Worm (Caenorhabditis elegans) whole organism, young adult: ENCODE results near the gene mbk-2.

Experiments used
- B0035.1 ChIP-seq: sonication (generic microtip); optimal IDR thresholded peaks from 2 replicates; lab custom pipeline; 2016; ENCODE audit warnings: missing genetic modification characterization, mild to moderate bottlenecking, missing compliant biosample characterization, missing genotype, missing genetic modification reagents
- B0261.1 ChIP-seq: sonication (generic microtip); optimal IDR thresholded peaks from 2 replicates; lab custom pipeline; 2016; ENCODE audit warnings: mild to moderate bottlenecking, missing genetic modification characterization, moderate library complexity, missing compliant biosample characterization
- F37B4.10 ChIP-seq: fragments of 200-800 bp; sonication (Bioruptor generic); IDR thresholded peaks from 2 replicates; pipeline ENCODE4 v1.3.6; 2022; ENCODE audit warnings: missing genetic modification characterization, missing compliant biosample characterization
- F57A8.1 ChIP-seq: fragments of 200-800 bp; sonication (Bioruptor generic); optimal IDR thresholded peaks from 2 replicates; lab custom pipeline; 2018; ENCODE audit warnings: mild to moderate bottlenecking, missing genetic modification characterization, moderate library complexity, missing compliant biosample characterization
- F57C9.4 ChIP-seq: sonication (generic microtip); optimal IDR thresholded peaks from 2 replicates; lab custom pipeline; 2017; ENCODE audit warnings: mild to moderate bottlenecking, missing genetic modification characterization, missing compliant biosample characterization
- Y53G8AR.9 ChIP-seq: fragments of 200-800 bp; sonication (Bioruptor generic); conservative IDR thresholded peaks from 2 replicates; pipeline ENCODE4 v1.3.6; 2022; ENCODE audit warnings: missing genetic modification reagents, missing genetic modification characterization, missing compliant biosample characterization
- Y67H2A.10 ChIP-seq: fragments of 200-800 bp; sonication (Bioruptor generic); conservative IDR thresholded peaks from 2 replicates; pipeline ENCODE4 v1.3.6; 2022; ENCODE audit warnings: missing genetic modification reagents, missing genetic modification characterization, missing compliant biosample characterization
- ama-1 ChIP-seq, 3 experiments: fragments of 150-350 bp in 1 of 3; sonication (generic microtip) in 2 of 3; optimal IDR thresholded peaks; 2 replicates each; lab custom pipeline; 2014 to 2018; ENCODE audit warnings: missing biosample characterization in 2 of 3, missing genetic modification characterization in 2 of 3, missing genetic modification reagents in 2 of 3
- aptf-3 ChIP-seq: fragments of 200-800 bp; sonication (Bioruptor generic); IDR thresholded peaks from 2 replicates; pipeline ENCODE4 v1.3.6; 2022; ENCODE audit warnings: missing genetic modification characterization, missing compliant biosample characterization
- athp-1 ChIP-seq: sonication (generic microtip); optimal IDR thresholded peaks from 2 replicates; lab custom pipeline; 2017; ENCODE audit warnings: mild to moderate bottlenecking, missing genetic modification characterization, missing compliant biosample characterization
- attf-6 ChIP-seq: fragments of 200-800 bp; sonication (Bioruptor generic); IDR thresholded peaks from 2 replicates; pipeline ENCODE4 v1.3.6; 2022; ENCODE audit warnings: missing genetic modification reagents, missing genetic modification characterization, missing compliant biosample characterization
- cebp-2 ChIP-seq: fragments of 200-800 bp; sonication (Bioruptor generic); IDR thresholded peaks from 2 replicates; pipeline ENCODE4 v1.3.6; 2022; ENCODE audit warnings: missing genetic modification characterization, missing compliant biosample characterization
- ceh-58 ChIP-seq: fragments of 200-800 bp; sonication (Bioruptor generic); IDR thresholded peaks from 2 replicates; pipeline ENCODE4 v1.3.6; 2022; ENCODE audit warnings: missing genetic modification characterization, missing compliant biosample characterization
- die-1 ChIP-seq: sonication (generic microtip); optimal IDR thresholded peaks from 2 replicates; lab custom pipeline; 2016; ENCODE audit warnings: missing genotype, mild to moderate bottlenecking, missing genetic modification characterization, missing compliant biosample characterization
- dpl-1 ChIP-seq: fragments of 150-350 bp; optimal IDR thresholded peaks from 2 replicates; lab custom pipeline; 2014; ENCODE audit warnings: missing biosample characterization, missing genetic modification reagents, missing genetic modification characterization
- egl-18 ChIP-seq: fragments of 200-800 bp; sonication (Bioruptor generic); IDR thresholded peaks from 2 replicates; pipeline ENCODE4 v1.3.6; 2022; ENCODE audit warnings: missing genetic modification reagents, missing genetic modification characterization, missing compliant biosample characterization
- gei-17 ChIP-seq: fragments of 200-800 bp; sonication (Bioruptor generic); optimal IDR thresholded peaks from 2 replicates; lab custom pipeline; 2018; ENCODE audit warnings: mild to moderate bottlenecking, missing genetic modification characterization, missing compliant biosample characterization
- hmg-20 ChIP-seq: fragments of 200-800 bp; sonication (Bioruptor generic); IDR thresholded peaks from 2 replicates; pipeline ENCODE4 v1.3.6; 2022; ENCODE audit warnings: missing genetic modification reagents, missing genetic modification characterization, missing compliant biosample characterization
- hrde-1 ChIP-seq: sonication (generic microtip); optimal IDR thresholded peaks from 2 replicates; lab custom pipeline; 2016; ENCODE audit warnings: missing genetic modification characterization, mild to moderate bottlenecking, missing compliant biosample characterization, moderate library complexity, missing genotype, missing genetic modification reagents, borderline replicate concordance
- hsf-1 ChIP-seq: fragments of 200-800 bp; sonication (Bioruptor generic); IDR thresholded peaks from 2 replicates; pipeline ENCODE4 v1.3.6; 2022; ENCODE audit warnings: missing genetic modification reagents, missing genetic modification characterization, missing compliant biosample characterization
- lin-35 ChIP-seq, 3 experiments: fragments of 150-350 bp in 2 of 3; sonication (generic microtip) in 1 of 3; optimal IDR thresholded peaks; 2 replicates each; lab custom pipeline; 2014 to 2018; ENCODE audit warnings: missing biosample characterization in 3 of 3, missing genetic modification characterization in 3 of 3, missing genetic modification reagents in 3 of 3
- lin-40 ChIP-seq: sonication (generic microtip); optimal IDR thresholded peaks from 2 replicates; lab custom pipeline; 2016; ENCODE audit warnings: missing genetic modification characterization, mild to moderate bottlenecking, missing compliant biosample characterization, missing genotype, missing genetic modification reagents
- lin-54 ChIP-seq: fragments of 200-800 bp; sonication (Bioruptor generic); optimal IDR thresholded peaks from 2 replicates; lab custom pipeline; 2018; ENCODE audit warnings: mild to moderate bottlenecking, missing genetic modification characterization, missing compliant biosample characterization
- lsl-1 ChIP-seq: fragments of 200-800 bp; sonication (Bioruptor generic); optimal IDR thresholded peaks from 2 replicates; lab custom pipeline; 2018; ENCODE audit warnings: mild to moderate bottlenecking, missing genetic modification characterization, moderate library complexity, missing compliant biosample characterization
- nfya-1 ChIP-seq: sonication (generic microtip); optimal IDR thresholded peaks from 2 replicates; lab custom pipeline; 2017; ENCODE audit warnings: antibody characterized with exemption, missing compliant biosample characterization, missing genetic modification characterization, borderline replicate concordance; ENCODE audit not compliant: insufficient read depth
- nfyb-1 ChIP-seq: fragments of 200-800 bp; sonication (Bioruptor generic); IDR thresholded peaks from 2 replicates; pipeline ENCODE4 v1.3.6; 2022; ENCODE audit warnings: missing genetic modification reagents, missing genetic modification characterization, missing compliant biosample characterization
- nhr-27 ChIP-seq: fragments of 200-800 bp; sonication (Bioruptor generic); optimal IDR thresholded peaks from 2 replicates; lab custom pipeline; 2018; ENCODE audit warnings: mild to moderate bottlenecking, missing genetic modification characterization, moderate library complexity, missing compliant biosample characterization
- nhr-90 ChIP-seq: sonication (generic microtip); optimal IDR thresholded peaks from 2 replicates; lab custom pipeline; 2016; ENCODE audit warnings: missing genotype, mild to moderate bottlenecking, missing genetic modification characterization, missing compliant biosample characterization
- pbrm-1 ChIP-seq: fragments of 200-800 bp; sonication (Bioruptor generic); IDR thresholded peaks from 2 replicates; pipeline ENCODE4 v1.3.6; 2022; ENCODE audit warnings: missing genetic modification reagents, missing genetic modification characterization, missing compliant biosample characterization
- rcor-1 ChIP-seq: fragments of 200-800 bp; sonication (Bioruptor generic); IDR thresholded peaks from 2 replicates; pipeline ENCODE4 v1.3.6; 2022; ENCODE audit warnings: missing genetic modification reagents, missing genetic modification characterization, missing compliant biosample characterization
- snpc-1.1 ChIP-seq: sonication (generic microtip); optimal IDR thresholded peaks from 2 replicates; lab custom pipeline; 2017; ENCODE audit warnings: missing genetic modification characterization, mild to moderate bottlenecking, missing compliant biosample characterization, antibody characterized with exemption, moderate library complexity, missing genotype, missing genetic modification reagents; ENCODE audit not compliant: insufficient read depth
- snpc-1.3 ChIP-seq: sonication (generic microtip); optimal IDR thresholded peaks from 2 replicates; lab custom pipeline; 2017; ENCODE audit warnings: missing genetic modification characterization, mild to moderate bottlenecking, missing compliant biosample characterization, antibody characterized with exemption, moderate library complexity, missing genotype, missing genetic modification reagents; ENCODE audit not compliant: insufficient read depth
- somi-1 ChIP-seq: fragments of 200-800 bp; sonication (Bioruptor generic); optimal IDR thresholded peaks from 2 replicates; lab custom pipeline; 2018; ENCODE audit warnings: mild to moderate bottlenecking, missing genetic modification characterization, missing compliant biosample characterization
- zfh-2 ChIP-seq: fragments of 200-800 bp; sonication (Bioruptor generic); conservative IDR thresholded peaks from 2 replicates; pipeline ENCODE4 v1.3.6; 2022; ENCODE audit warnings: missing genetic modification reagents, missing genetic modification characterization, missing compliant biosample characterization
- ztf-26 ChIP-seq: sonication (generic microtip); optimal IDR thresholded peaks from 2 replicates; lab custom pipeline; 2017; ENCODE audit warnings: missing genetic modification characterization, missing compliant biosample characterization
- ztf-28 ChIP-seq: fragments of 200-800 bp; sonication (Bioruptor generic); IDR thresholded peaks from 2 replicates; pipeline ENCODE4 v1.3.6; 2022; ENCODE audit warnings: missing genetic modification reagents, missing genetic modification characterization, missing compliant biosample characterization
- ztf-3 ChIP-seq: fragments of 200-800 bp; sonication (Bioruptor generic); optimal IDR thresholded peaks from 2 replicates; lab custom pipeline; 2018; ENCODE audit warnings: mild to moderate bottlenecking, missing genetic modification characterization, missing compliant biosample characterization

mbk-2 gene

ce11 chrIV:13059284-13059683 lies 50.3 kb downstream of the mbk-2 start, which contains the start of gene scl-3:
scl-3 (plus strand) TSS chrIV:13059584.
- TF ChIP-seq F57C9.4 = no peak
- no peak for TF ChIP-seq ztf-3 (GFP tag; lab: Kevin White, UChicago)
- no peak for TF ChIP-seq pbrm-1 (GFP tag; lab: Robert Waterston, UW)
- TF ChIP-seq nfya-1 (tag; lab: Kevin White, UChicago) = no peak
- no peak for TF ChIP-seq Y67H2A.10 (GFP tag; lab: Robert Waterston, UW)
- TF ChIP-seq hsf-1 (GFP tag; lab: Robert Waterston, UW) = no peak
- TF ChIP-seq nhr-90 (tag; lab: Kevin White, UChicago) = no peak
- no peak for TF ChIP-seq gei-17 (GFP tag; lab: Kevin White, UChicago)
- no peak for TF ChIP-seq lsl-1 (GFP tag; lab: Kevin White, UChicago)
- TF ChIP-seq attf-6 (GFP tag; lab: Robert Waterston, UW) = no peak
- no peak for TF ChIP-seq hrde-1 (tag; lab: Kevin White, UChicago)
- TF ChIP-seq dpl-1 = no peak
- TF ChIP-seq F37B4.10 (GFP tag; lab: Robert Waterston, UW) = no peak
- no peak for TF ChIP-seq snpc-1.1 (tag; lab: Kevin White, UChicago)
- no peak for TF ChIP-seq zfh-2 (GFP tag; lab: Robert Waterston, UW)
- no peak for TF ChIP-seq lin-35 (GFP tag; optimal IDR thresholded peaks at IDR 0.05; lab: Kevin White, UChicago)
- TF ChIP-seq Y53G8AR.9 (GFP tag; lab: Robert Waterston, UW) = no peak
- TF ChIP-seq snpc-1.3 = no peak

- TF ChIP-seq ama-1 (optimal IDR thresholded peaks at IDR 0.05; lab: Kevin White, UChicago) = no peak
- TF ChIP-seq ama-1 (GFP tag; optimal IDR thresholded peaks at IDR 0.05; lab: Kevin White, UChicago) = no peak
- TF ChIP-seq ztf-26 = no peak
- no peak for TF ChIP-seq nhr-90 (tag; lab: Kevin White, UChicago)
- no peak for TF ChIP-seq ztf-28
- TF ChIP-seq nfyb-1 (GFP tag; lab: Robert Waterston, UW) = no peak
- no peak for TF ChIP-seq somi-1 (GFP tag; lab: Kevin White, UChicago)
- TF ChIP-seq rcor-1 (GFP tag; lab: Robert Waterston, UW) = no peak
- TF ChIP-seq athp-1 (tag; lab: Kevin White, UChicago) = no peak
- TF ChIP-seq nhr-27 (tag; lab: Kevin White, UChicago) = no peak
- TF ChIP-seq lin-40 (tag; lab: Kevin White, UChicago) = no peak
- TF ChIP-seq Y53G8AR.9 (GFP tag; lab: Robert Waterston, UW) = no peak
- no peak for TF ChIP-seq B0035.1
- TF ChIP-seq F57A8.1 = no peak
- TF ChIP-seq ztf-3 (GFP tag; lab: Kevin White, UChicago) = no peak
- no peak for TF ChIP-seq B0261.1 (tag; lab: Kevin White, UChicago)
These were observed 54.8 kb downstream of the mbk-2 start, which contains the start of gene scl-5 for ce11 chrIV:13063714-13064113. scl-5 (plus strand) TSS chrIV:13064014.

DNA sequence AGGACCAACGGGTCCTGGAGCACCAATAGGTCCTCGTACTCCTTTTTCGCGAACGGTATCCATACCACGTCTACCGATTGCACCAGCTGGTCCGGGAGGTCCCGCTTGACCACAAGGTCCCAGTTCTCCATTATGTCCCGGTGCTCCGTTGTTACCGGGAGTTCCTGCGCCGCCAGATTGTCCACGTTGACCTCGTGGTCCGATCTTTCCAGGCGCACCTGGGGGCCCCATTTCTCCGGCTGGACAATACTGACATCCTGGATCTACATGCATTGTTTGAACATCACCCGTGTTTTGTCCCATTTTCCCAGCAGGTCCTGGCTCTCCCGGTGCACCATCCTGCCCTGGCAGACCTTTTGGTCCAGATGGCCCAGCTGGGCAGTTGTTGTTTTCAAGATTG lies 57.1 kb downstream of the mbk-2 start:
- peak; percentile 81; the same call in 1 of the 2 replicates for TF ChIP-seq cebp-2 (GFP tag; lab: Robert Waterston, UW)
- TF ChIP-seq zfh-2 (GFP tag; lab: Robert Waterston, UW) = peak; percentile 63
- no peak for TF ChIP-seq ceh-58 (GFP tag; lab: Robert Waterston, UW)

DNA sequence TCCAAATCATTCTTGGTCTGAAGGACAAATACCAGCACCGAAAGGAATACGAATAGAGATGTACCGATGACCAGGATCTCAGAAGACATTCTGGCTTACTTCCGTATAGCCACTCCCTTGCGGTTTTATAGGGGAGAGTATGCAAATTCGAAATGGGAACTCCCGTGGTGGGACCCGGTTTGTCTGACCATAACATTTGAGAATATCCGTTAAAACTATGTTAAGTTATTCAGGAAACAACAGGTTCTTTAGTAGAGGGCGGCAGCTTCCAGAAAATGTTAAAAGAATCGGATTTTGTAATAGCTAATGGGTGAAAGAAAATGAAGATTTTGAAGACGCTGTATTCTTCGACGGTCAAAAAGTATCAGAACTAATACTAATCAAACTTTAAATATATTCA lies 58.2 kb downstream of the mbk-2 start, which contains the start of gene col-131:
Gene col-131 (minus strand): TSS at position 101 of the 400 bp plus-strand sequence.
- no peak for TF ChIP-seq nfya-1 (tag; lab: Kevin White, UChicago)
- TF ChIP-seq egl-18 (GFP tag; lab: Robert Waterston, UW) = no peak
- TF ChIP-seq lin-54 (GFP tag; lab: Kevin White, UChicago) = no peak
- TF ChIP-seq hmg-20 (GFP tag; lab: Robert Waterston, UW) = no peak
- no peak for TF ChIP-seq die-1
- TF ChIP-seq aptf-3 = no peak
- TF ChIP-seq, all 124 proteins: peak for 0
